Worm (Caenorhabditis elegans): ENCODE measurements around the gene str-162.

ce11 chrIV:4995842-4996241, 3.7 kb downstream of the str-162 start, which contains the start of gene ssq-2:
- no peak for TF ChIP-seq fkh-10 (GFP tag; optimal IDR thresholded peaks at IDR 0.05)
- no peak for TF ChIP-seq elt-2 (tag; optimal IDR thresholded peaks at IDR 0.05)
- TF ChIP-seq lin-14 (GFP tag; optimal IDR thresholded peaks at IDR 0.05): no peak
- TF ChIP-seq lsy-2 (tag; optimal IDR thresholded peaks at IDR 0.05): no peak
- TF ChIP-seq aly-2 (tag; optimal IDR thresholded peaks at IDR 0.05): no peak
- no peak for TF ChIP-seq unc-86 (tag; optimal IDR thresholded peaks at IDR 0.05)
- TF ChIP-seq nhr-12 (tag; optimal IDR thresholded peaks at IDR 0.05): no peak
- TF ChIP-seq nhr-11 (tag; optimal IDR thresholded peaks at IDR 0.05): no peak
- TF ChIP-seq nhr-77 (tag; optimal IDR thresholded peaks at IDR 0.05): no peak
- no peak for TF ChIP-seq nhr-28 (tag; optimal IDR thresholded peaks at IDR 0.05)
- TF ChIP-seq nhr-76 (tag; optimal IDR thresholded peaks at IDR 0.05): no peak
- no peak for TF ChIP-seq skn-1 (tag; optimal IDR thresholded peaks at IDR 0.05)
- no peak for TF ChIP-seq dsc-1 (tag; optimal IDR thresholded peaks at IDR 0.05)
- no peak for TF ChIP-seq egl-13 (tag; optimal IDR thresholded peaks at IDR 0.05)

Data from whole organism, L1 larva.